Fruit fly (Drosophila melanogaster) whole organism, embryonic: ENCODE results near the gene CG4393.

Experiments
- Awh ChIP-seq: fragments of 200-800 bp; sonication (Bioruptor generic); IDR thresholded peaks from 2 replicates; pipeline ENCODE4, ENCODE4 v1.3.6; 2022; ENCODE audit warnings: missing biosample characterization, missing genetic modification characterization
- Bgb ChIP-seq: fragments of 200-800 bp; sonication (Bioruptor generic); IDR thresholded peaks from 2 replicates; pipeline ENCODE4 v1.3.6; 2022; ENCODE audit warnings: missing biosample characterization, missing genetic modification characterization; ENCODE audit not compliant: partially characterized antibody
- CG10147 ChIP-seq: fragments of 200-800 bp; sonication (Bioruptor generic); optimal IDR thresholded peaks from 2 replicates; lab custom pipeline; 2019; ENCODE audit warnings: missing biosample characterization, mild to moderate bottlenecking, missing genetic modification characterization, moderate library complexity
- CG10209 ChIP-seq: fragments of 200-800 bp; sonication (Bioruptor generic); optimal IDR thresholded peaks from 3 replicates; lab custom pipeline; 2017; ENCODE audit warnings: missing biosample characterization, mild to moderate bottlenecking, missing genetic modification characterization, missing genetic modification reagents
- CG11247 ChIP-seq: fragments of 200-800 bp; sonication (Bioruptor generic); IDR thresholded peaks from 2 replicates; pipeline ENCODE4 v1.3.6; 2022; ENCODE audit warnings: missing biosample characterization, missing genetic modification characterization
- CG12299 ChIP-seq: fragments of 200-800 bp; sonication (Bioruptor generic); optimal IDR thresholded peaks from 2 replicates; lab custom pipeline; 2018; ENCODE audit warnings: missing biosample characterization, mild to moderate bottlenecking, missing genetic modification characterization
- CG13775 ChIP-seq: fragments of 200-800 bp; sonication (Bioruptor generic); optimal IDR thresholded peaks from 3 replicates; lab custom pipeline; 2017; ENCODE audit warnings: missing biosample characterization, mild to moderate bottlenecking, missing genetic modification characterization
- CG17612 ChIP-seq: fragments of 200-800 bp; sonication (Bioruptor generic); IDR thresholded peaks from 2 replicates; pipeline ENCODE4 v1.3.6; 2022; ENCODE audit warnings: missing biosample characterization, missing genetic modification characterization
- CG1792 ChIP-seq: fragments of 200-800 bp; sonication (Bioruptor generic); optimal IDR thresholded peaks from 2 replicates; lab custom pipeline; 2016; ENCODE audit warnings: missing biosample characterization, missing genetic modification characterization
- CG18599 ChIP-seq: fragments of 200-800 bp; sonication (Bioruptor generic); optimal IDR thresholded peaks from 3 replicates; lab custom pipeline; 2017; ENCODE audit warnings: missing biosample characterization, missing genetic modification characterization, mild to moderate bottlenecking, moderate library complexity, missing genetic modification reagents
- CG2120 ChIP-seq: fragments of 200-800 bp; sonication (Bioruptor generic); optimal IDR thresholded peaks from 3 replicates; lab custom pipeline; 2016; ENCODE audit warnings: missing biosample characterization, missing genetic modification characterization
- CG30403 ChIP-seq: fragments of 200-800 bp; sonication (Bioruptor generic); optimal IDR thresholded peaks from 3 replicates; lab custom pipeline; 2016; ENCODE audit warnings: missing biosample characterization, missing genetic modification characterization
- CG31441 ChIP-seq: fragments of 200-800 bp; sonication (Bioruptor generic); IDR thresholded peaks from 2 replicates; pipeline ENCODE4 v1.3.6; 2022; ENCODE audit warnings: missing biosample characterization, missing genetic modification characterization
- CG32772 ChIP-seq: fragments of 200-800 bp; sonication (Bioruptor generic); IDR thresholded peaks from 2 replicates; pipeline ENCODE4 v1.3.6; 2022; ENCODE audit warnings: missing biosample characterization, missing genetic modification characterization
- CG3407 ChIP-seq: fragments of 200-800 bp; sonication (Bioruptor generic); optimal IDR thresholded peaks from 2 replicates; lab custom pipeline; 2018; ENCODE audit warnings: missing biosample characterization, mild to moderate bottlenecking, missing genetic modification characterization
- CG5180 ChIP-seq: fragments of 200-800 bp; sonication (Bioruptor generic); optimal IDR thresholded peaks from 3 replicates; lab custom pipeline; 2017; ENCODE audit warnings: missing biosample characterization, missing genetic modification characterization, mild to moderate bottlenecking, moderate library complexity, missing genetic modification reagents
- CG6175 ChIP-seq: fragments of 200-800 bp; sonication (Bioruptor generic); IDR thresholded peaks from 3 replicates; pipeline ENCODE4 v1.3.6; 2022; ENCODE audit warnings: missing biosample characterization, missing genetic modification characterization
- CG7786 ChIP-seq: fragments of 200-800 bp; sonication (Bioruptor generic); optimal IDR thresholded peaks from 2 replicates; lab custom pipeline; 2016; ENCODE audit warnings: missing biosample characterization, missing genetic modification characterization
- CG7987 ChIP-seq: fragments of 200-800 bp; sonication (Bioruptor generic); optimal IDR thresholded peaks from 2 replicates; lab custom pipeline; 2018; ENCODE audit warnings: missing biosample characterization, mild to moderate bottlenecking, missing genetic modification characterization, moderate library complexity
- Chrac-16 ChIP-seq: fragments of 200-800 bp; sonication (Bioruptor generic); optimal IDR thresholded peaks from 3 replicates; lab custom pipeline; 2016; ENCODE audit warnings: missing biosample characterization, missing genetic modification characterization
- CkIIα-i1 ChIP-seq: fragments of 200-800 bp; sonication (Bioruptor generic); IDR thresholded peaks from 2 replicates; pipeline ENCODE4 v1.3.6; 2022; ENCODE audit warnings: missing biosample characterization, missing genetic modification characterization
- Drgx ChIP-seq: fragments of 200-800 bp; sonication (Bioruptor generic); IDR thresholded peaks from 2 replicates; pipeline ENCODE4 v1.3.6; 2022; ENCODE audit warnings: missing biosample characterization, missing genetic modification characterization
- Mad ChIP-seq: fragments of 200-800 bp; sonication (Bioruptor generic); optimal IDR thresholded peaks from 2 replicates; lab custom pipeline; 2016; ENCODE audit warnings: missing biosample characterization, missing genetic modification characterization
- NC2α ChIP-seq: fragments of 200-800 bp; sonication (Bioruptor generic); optimal IDR thresholded peaks from 2 replicates; lab custom pipeline; 2016; ENCODE audit warnings: missing biosample characterization, missing genetic modification characterization
- NfI ChIP-seq: fragments of 200-800 bp; sonication (Bioruptor generic); optimal IDR thresholded peaks from 3 replicates; lab custom pipeline; 2018; ENCODE audit warnings: missing biosample characterization, mild to moderate bottlenecking, missing genetic modification characterization, moderate library complexity
- Oaz ChIP-seq: fragments of 200-800 bp; sonication (Bioruptor generic); IDR thresholded peaks from 2 replicates; pipeline ENCODE4 v1.3.6; 2022; ENCODE audit warnings: missing biosample characterization, missing genetic modification characterization
- PHDP ChIP-seq: fragments of 200-800 bp; sonication (Bioruptor generic); optimal IDR thresholded peaks from 3 replicates; lab custom pipeline; 2018; ENCODE audit warnings: missing biosample characterization, mild to moderate bottlenecking, missing genetic modification characterization, moderate library complexity
- Pdp1 ChIP-seq, 2 experiments: fragments of 200-800 bp; sonication (Bioruptor generic); optimal IDR thresholded peaks; 3 replicates each; lab custom pipeline; 2016; ENCODE audit warnings: missing biosample characterization in 2 of 2, missing genetic modification characterization in 2 of 2, mild to moderate bottlenecking in 1 of 2, moderate library complexity in 1 of 2
- Poxn ChIP-seq: fragments of 200-800 bp; sonication (Bioruptor generic); IDR thresholded peaks from 2 replicates; pipeline ENCODE4 v1.3.6; 2022; ENCODE audit warnings: missing biosample characterization, missing genetic modification characterization
- Sox102F ChIP-seq: fragments of 200-800 bp; sonication (Bioruptor generic); optimal IDR thresholded peaks from 2 replicates; lab custom pipeline; 2018; ENCODE audit warnings: missing biosample characterization, mild to moderate bottlenecking, missing genetic modification characterization, moderate library complexity
- abd-A ChIP-seq: fragments of 200-800 bp; sonication (Bioruptor generic); optimal IDR thresholded peaks from 3 replicates; lab custom pipeline; 2019; ENCODE audit warnings: missing biosample characterization, mild to moderate bottlenecking, missing genetic modification characterization, moderate library complexity
- ac ChIP-seq: fragments of 200-800 bp; sonication (Bioruptor generic); optimal IDR thresholded peaks from 3 replicates; lab custom pipeline; 2017; ENCODE audit warnings: missing biosample characterization, mild to moderate bottlenecking, missing genetic modification characterization
- aop ChIP-seq: fragments of 200-800 bp; sonication (Bioruptor generic); IDR thresholded peaks from 2 replicates; pipeline ENCODE4 v1.3.6; 2022; ENCODE audit warnings: missing biosample characterization, missing genetic modification characterization
- bab2 ChIP-seq: fragments of 200-800 bp; sonication (Bioruptor generic); optimal IDR thresholded peaks from 2 replicates; lab custom pipeline; 2016; ENCODE audit warnings: missing biosample characterization, missing genetic modification characterization
- bbx ChIP-seq: fragments of 200-800 bp; sonication (Bioruptor generic); IDR thresholded peaks from 2 replicates; pipeline ENCODE4 v1.3.6; 2022; ENCODE audit warnings: missing biosample characterization, missing genetic modification characterization; ENCODE audit not compliant: partially characterized antibody
- chinmo ChIP-seq: fragments of 200-800 bp; sonication (Bioruptor generic); IDR thresholded peaks from 4 replicates; pipeline ENCODE4 v1.3.6; 2022; ENCODE audit warnings: missing biosample characterization, missing genetic modification characterization; ENCODE audit not compliant: partially characterized antibody
- dpn ChIP-seq, 2 experiments: fragments of 200-800 bp; sonication (Bioruptor generic); optimal IDR thresholded peaks; 3 replicates each; lab custom pipeline; 2016; ENCODE audit warnings: missing biosample characterization in 2 of 2, missing genetic modification characterization in 2 of 2
- gcm ChIP-seq: fragments of 200-800 bp; sonication (Bioruptor generic); optimal IDR thresholded peaks from 2 replicates; lab custom pipeline; 2019; ENCODE audit warnings: missing biosample characterization, mild to moderate bottlenecking, missing genetic modification characterization, moderate library complexity
- gfzf ChIP-seq: fragments of 200-800 bp; sonication (Bioruptor generic); optimal IDR thresholded peaks from 2 replicates; lab custom pipeline; 2016; ENCODE audit warnings: missing biosample characterization, mild to moderate bottlenecking, missing genetic modification characterization, moderate library complexity
- h ChIP-seq: fragments of >200 bp; optimal IDR thresholded peaks from 2 replicates; lab custom pipeline; 2017
- lbe ChIP-seq: fragments of 200-800 bp; sonication (Bioruptor generic); optimal IDR thresholded peaks from 2 replicates; lab custom pipeline; 2016; ENCODE audit warnings: missing biosample characterization, mild to moderate bottlenecking, missing genetic modification characterization
- lov ChIP-seq, 2 experiments: fragments of 200-800 bp in 1 of 2; fragments of >200 bp in 1 of 2; sonication (Bioruptor generic) in 1 of 2; IDR thresholded peaks in 1 of 2; optimal IDR thresholded peaks in 1 of 2; 2 replicates in 1 of 2; 3 replicates in 1 of 2; pipeline versions ENCODE4 v1.3.6 to Lab custom; 2017 to 2022; ENCODE audit warnings: missing biosample characterization in 1 of 2, missing genetic modification characterization in 1 of 2
- nerfin-1 ChIP-seq: fragments of 200-800 bp; sonication (Bioruptor generic); optimal IDR thresholded peaks from 3 replicates; lab custom pipeline; 2019; ENCODE audit warnings: missing biosample characterization, mild to moderate bottlenecking, missing genetic modification characterization, moderate library complexity
- nerfin-2 ChIP-seq: fragments of 200-800 bp; sonication (Bioruptor generic); IDR thresholded peaks from 2 replicates; pipeline ENCODE4 v1.3.6; 2022; ENCODE audit warnings: missing biosample characterization, missing genetic modification characterization; ENCODE audit not compliant: partially characterized antibody
- odd ChIP-seq: fragments of 200-800 bp; sonication (Bioruptor generic); optimal IDR thresholded peaks from 2 replicates; lab custom pipeline; 2017; ENCODE audit warnings: missing biosample characterization, mild to moderate bottlenecking, missing genetic modification characterization
- onecut ChIP-seq: fragments of 200-800 bp; sonication (Bioruptor generic); IDR thresholded peaks from 2 replicates; pipeline ENCODE4 v1.3.6; 2022; ENCODE audit warnings: missing biosample characterization, missing genetic modification characterization
- sr ChIP-seq: fragments of 200-800 bp; sonication (Bioruptor generic); IDR thresholded peaks from 3 replicates; pipeline ENCODE4 v1.3.6; 2022; ENCODE audit warnings: missing biosample characterization, missing genetic modification characterization
- ssp ChIP-seq: fragments of 200-800 bp; sonication (Bioruptor generic); IDR thresholded peaks from 2 replicates; pipeline ENCODE4 v1.3.6; 2022; ENCODE audit warnings: missing biosample characterization, missing genetic modification characterization
- stc ChIP-seq: fragments of 200-800 bp; sonication (Bioruptor generic); IDR thresholded peaks from 2 replicates; pipeline ENCODE4 v1.3.6; 2022; ENCODE audit warnings: missing biosample characterization, missing genetic modification characterization

CG4393 gene

dm6 chr3R:23333334-23334035, 51.1 kb downstream of the CG4393 start (continued):
- TF ChIP-seq h (no peak), gcm (GFP tag; lab: Kevin White, UChicago) (peak; percentile 4), CG30403 (GFP tag; lab: Kevin White, UChicago) (peak; percentile 48), Chrac-16 (peak; percentile 46), CG7786 (peak; percentile 11), CG32772 (GFP tag; lab: Robert Waterston, UW) (no peak), CG10147 (GFP tag; lab: Kevin White, UChicago) (no peak), Bgb (GFP tag; lab: Robert Waterston, UW) (no peak), CkIIα-i1 (GFP tag; lab: Robert Waterston, UW) (no peak), Oaz (GFP tag; lab: Robert Waterston, UW) (no peak), Drgx (GFP tag; lab: Robert Waterston, UW) (no peak), CG13775 (GFP tag; lab: Kevin White, UChicago) (peak; percentile 30), Pdp1 (GFP tag; optimal IDR thresholded peaks at IDR 0.05; lab: Kevin White, UChicago) (peak; percentile 21 to 25), CG7987 (GFP tag; lab: Kevin White, UChicago) (no peak), onecut (GFP tag; lab: Robert Waterston, UW) (no peak), CG11247 (GFP tag; lab: Robert Waterston, UW) (peak; percentile 13; the same call in 1 of the 2 replicates), dpn (GFP tag; optimal IDR thresholded peaks at IDR 0.05; lab: Kevin White, UChicago) (peak in 1 of 2 experiments; percentile 22), Poxn (GFP tag; lab: Robert Waterston, UW) (no peak), odd (no peak), bab2 (peak; percentile 44), nerfin-2 (GFP tag; lab: Robert Waterston, UW) (no peak), CG10209 (GFP tag; lab: Kevin White, UChicago) (peak; percentile 60), CG6175 (no peak), bbx (no peak), NC2α (GFP tag; lab: Kevin White, UChicago) (peak; percentile 46), CG17612 (GFP tag; lab: Robert Waterston, UW) (no peak), CG1792 (GFP tag; lab: Kevin White, UChicago) (peak; percentile 31), gfzf (no peak), lbe (GFP tag; lab: Kevin White, UChicago) (no peak), CG2120 (peak; percentile 30), NfI (peak; percentile 40), Mad (peak; percentile 4), ac (GFP tag; lab: Kevin White, UChicago) (no peak), CG12299 (tag; lab: Kevin White, UChicago) (no peak), aop (GFP tag; lab: Robert Waterston, UW) (no peak), Awh (GFP tag; lab: Robert Waterston, UW) (peak; percentile 53), nerfin-1 (peak; percentile 38), CG3407 (peak; percentile 51), lov (optimal IDR thresholded peaks at IDR 0.05; lab: Kevin White, UChicago) (no peak), lov (GFP tag; IDR thresholded peaks at IDR 0.05; lab: Robert Waterston, UW) (0 out of 3 replicates have a peak, but pooled peaks have one; percentile 16), CG5180 (GFP tag; lab: Kevin White, UChicago) (peak; percentile 34), sr (GFP tag; lab: Robert Waterston, UW) (0 out of 3 replicates have a peak, but pooled peaks have one; percentile 48), chinmo (0 out of 4 replicates have a peak, but pooled peaks have one; percentile 42), Sox102F (GFP tag; lab: Kevin White, UChicago) (peak; percentile 74), stc (GFP tag; lab: Robert Waterston, UW) (0 out of 2 replicates have a peak, but pooled peaks have one; percentile 38), PHDP (peak; percentile 58), abd-A (tag; lab: Kevin White, UChicago) (peak; percentile 28), CG18599 (GFP tag; lab: Kevin White, UChicago) (peak; percentile 37), CG31441 (GFP tag; lab: Robert Waterston, UW) (peak; percentile 71), ssp (GFP tag; lab: Robert Waterston, UW) (no peak)
